Worm (Caenorhabditis elegans) whole organism, L2 larva: ENCODE results near the gene srh-68.

Experiments
- aly-2 ChIP-seq: fragments of 150-350 bp; optimal IDR thresholded peaks from 2 replicates; lab custom pipeline; 2014; ENCODE audit warnings: missing biosample characterization, missing genetic modification characterization
- blmp-1 ChIP-seq: sonication (generic microtip); optimal IDR thresholded peaks from 2 replicates; lab custom pipeline; 2017; ENCODE audit warnings: missing genetic modification characterization, mild to moderate bottlenecking, missing compliant biosample characterization, antibody characterized with exemption, moderate library complexity; ENCODE audit not compliant: insufficient read depth
- lin-39 ChIP-seq: fragments of 150-350 bp; optimal IDR thresholded peaks from 2 replicates; lab custom pipeline; 2014; ENCODE audit warnings: missing biosample characterization, missing genetic modification reagents, missing genetic modification characterization
- mdl-1 ChIP-seq, 2 experiments: fragments of 150-350 bp in 1 of 2; sonication (generic microtip) in 1 of 2; optimal IDR thresholded peaks; 2 replicates each; lab custom pipeline; 2017; ENCODE audit warnings: missing biosample characterization in 2 of 2, missing genetic modification characterization in 2 of 2

DNA sequence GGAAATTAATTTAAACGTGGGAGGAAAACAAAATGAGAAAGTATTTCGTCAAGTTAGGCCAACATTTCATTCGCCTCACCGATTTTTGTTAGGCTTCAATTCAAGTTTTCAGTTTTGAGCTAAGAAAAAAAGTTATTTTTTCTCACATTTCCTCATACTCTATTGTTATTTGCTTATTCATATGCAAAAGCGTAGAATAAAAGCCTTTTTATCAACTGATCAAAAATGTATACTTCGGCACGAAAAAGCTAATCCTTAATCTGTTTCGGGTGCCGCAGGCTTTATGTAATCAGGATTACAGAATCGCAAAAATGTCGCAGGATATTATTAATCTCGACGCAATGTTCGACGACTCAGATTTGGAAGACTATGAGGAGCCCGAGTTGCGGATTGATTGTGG is 17.2 kb upstream of the srh-68 start, which contains the start of gene T21B4.15:
- no peak for TF ChIP-seq lin-39
- no peak for TF ChIP-seq aly-2 (tag; lab: Kevin White, UChicago)
- no peak for TF ChIP-seq blmp-1 (tag; lab: Kevin White, UChicago)
- no peak for TF ChIP-seq mdl-1 (tag; optimal IDR thresholded peaks at IDR 0.05; lab: Kevin White, UChicago)
